Fruit fly (Drosophila melanogaster) whole organism, embryonic: ENCODE measurements around the gene Datp.

Experiments used
- BtbVII ChIP-seq: fragments of 200-800 bp; sonication (Bioruptor generic); optimal IDR thresholded peaks from 3 replicates; lab custom pipeline; 2017; ENCODE audit warnings: missing biosample characterization, mild to moderate bottlenecking, missing genetic modification characterization
- CG10321 ChIP-seq: fragments of 200-800 bp; sonication (Bioruptor generic); IDR thresholded peaks from 2 replicates; pipeline ENCODE4 v1.3.6; 2022; ENCODE audit warnings: missing biosample characterization, missing genetic modification characterization
- CG10366 ChIP-seq: fragments of 200-800 bp; sonication (Bioruptor generic); IDR thresholded peaks from 2 replicates; pipeline ENCODE4 v1.3.6; 2022; ENCODE audit warnings: missing biosample characterization, missing genetic modification characterization
- CG11085 ChIP-seq: fragments of 200-800 bp; sonication (Bioruptor generic); IDR thresholded peaks from 2 replicates; pipeline ENCODE4 v1.3.6; 2022; ENCODE audit warnings: missing biosample characterization, missing genetic modification characterization
- CG12236 ChIP-seq: fragments of 200-800 bp; sonication (Bioruptor generic); optimal IDR thresholded peaks from 2 replicates; lab custom pipeline; 2016; ENCODE audit warnings: missing biosample characterization, missing genetic modification characterization
- CG13624 ChIP-seq: fragments of 200-800 bp; sonication (Bioruptor generic); optimal IDR thresholded peaks from 2 replicates; lab custom pipeline; 2016; ENCODE audit warnings: missing biosample characterization, missing genetic modification characterization
- CG14710 ChIP-seq: fragments of 200-800 bp; sonication (Bioruptor generic); optimal IDR thresholded peaks from 3 replicates; lab custom pipeline; 2019; ENCODE audit warnings: missing biosample characterization, mild to moderate bottlenecking, missing genetic modification characterization, moderate library complexity
- CG16815 ChIP-seq: fragments of 200-800 bp; sonication (Bioruptor generic); optimal IDR thresholded peaks from 3 replicates; lab custom pipeline; 2017; ENCODE audit warnings: missing biosample characterization, mild to moderate bottlenecking, missing genetic modification characterization
- CG17328 ChIP-seq: fragments of 200-800 bp; sonication (Bioruptor generic); IDR thresholded peaks from 2 replicates; pipeline ENCODE4 v1.3.6; 2022; ENCODE audit warnings: missing biosample characterization, missing genetic modification characterization
- CG17359 ChIP-seq: fragments of 200-800 bp; sonication (Bioruptor generic); optimal IDR thresholded peaks from 3 replicates; lab custom pipeline; 2018; ENCODE audit warnings: missing biosample characterization, mild to moderate bottlenecking, missing genetic modification characterization, moderate library complexity
- CG17912 ChIP-seq: fragments of 200-800 bp; sonication (Bioruptor generic); optimal IDR thresholded peaks from 2 replicates; lab custom pipeline; 2018; ENCODE audit warnings: missing biosample characterization, mild to moderate bottlenecking, missing genetic modification characterization
- CG2116 ChIP-seq: fragments of 200-800 bp; sonication (Bioruptor generic); optimal IDR thresholded peaks from 3 replicates; lab custom pipeline; 2018; ENCODE audit warnings: missing biosample characterization, mild to moderate bottlenecking, missing genetic modification characterization
- CG31365 ChIP-seq: fragments of 200-800 bp; sonication (Bioruptor generic); optimal IDR thresholded peaks from 2 replicates; lab custom pipeline; 2018; ENCODE audit warnings: missing biosample characterization, mild to moderate bottlenecking, missing genetic modification characterization
- CG34224 ChIP-seq: fragments of 200-800 bp; sonication (Bioruptor generic); IDR thresholded peaks from 3 replicates; pipeline ENCODE4 v1.3.6; 2022; ENCODE audit warnings: missing biosample characterization, missing genetic modification characterization; ENCODE audit not compliant: partially characterized antibody
- CG34376 ChIP-seq: fragments of 200-800 bp; sonication (Bioruptor generic); optimal IDR thresholded peaks from 2 replicates; lab custom pipeline; 2018; ENCODE audit warnings: missing biosample characterization, mild to moderate bottlenecking, missing genetic modification characterization
- CG43689 ChIP-seq: fragments of 200-800 bp; sonication (Bioruptor generic); IDR thresholded peaks from 2 replicates; pipeline ENCODE4 v1.3.6; 2022; ENCODE audit warnings: missing biosample characterization, missing genetic modification characterization
- CG6765 ChIP-seq: fragments of 200-800 bp; sonication (Bioruptor generic); optimal IDR thresholded peaks from 3 replicates; lab custom pipeline; 2017; ENCODE audit warnings: missing biosample characterization, mild to moderate bottlenecking, missing genetic modification characterization
- CG6854 ChIP-seq: fragments of 200-800 bp; sonication (Bioruptor generic); optimal IDR thresholded peaks from 3 replicates; lab custom pipeline; 2017; ENCODE audit warnings: missing biosample characterization, mild to moderate bottlenecking, missing genetic modification characterization
- CG8290 ChIP-seq, 3 experiments: fragments of 200-800 bp; sonication (Bioruptor generic); optimal IDR thresholded peaks; 2 replicates each; lab custom pipeline; 2016 to 2019; ENCODE audit warnings: missing biosample characterization in 3 of 3, missing genetic modification characterization in 3 of 3, mild to moderate bottlenecking in 2 of 3, moderate library complexity in 1 of 3
- CG8944 ChIP-seq: fragments of 200-800 bp; sonication (Bioruptor generic); optimal IDR thresholded peaks from 3 replicates; lab custom pipeline; 2016; ENCODE audit warnings: missing biosample characterization, missing genetic modification characterization
- Ets65A ChIP-seq: fragments of 200-800 bp; sonication (Bioruptor generic); peaks from one replicate; lab custom pipeline; 2016; ENCODE audit warnings: missing biosample characterization, missing genetic modification characterization
- Gsc ChIP-seq: fragments of 200-800 bp; sonication (Bioruptor generic); IDR thresholded peaks from 2 replicates; pipeline ENCODE4 v1.3.6; 2022; ENCODE audit warnings: missing biosample characterization, missing genetic modification characterization
- H15 ChIP-seq: fragments of 200-800 bp; sonication (Bioruptor generic); IDR thresholded peaks from 3 replicates; pipeline ENCODE4 v1.3.6; 2022; ENCODE audit warnings: missing biosample characterization, missing genetic modification characterization
- MTF-1 ChIP-seq: fragments of 200-800 bp; sonication (Bioruptor generic); optimal IDR thresholded peaks from 2 replicates; lab custom pipeline; 2018; ENCODE audit warnings: missing biosample characterization, mild to moderate bottlenecking, missing genetic modification characterization, borderline replicate concordance
- Max ChIP-seq: fragments of 200-800 bp; sonication (Bioruptor generic); optimal IDR thresholded peaks from 2 replicates; lab custom pipeline; 2016; ENCODE audit warnings: missing biosample characterization, mild to moderate bottlenecking, missing genetic modification characterization
- Mes4 ChIP-seq: fragments of 200-800 bp; sonication (Bioruptor generic); optimal IDR thresholded peaks from 2 replicates; lab custom pipeline; 2016; ENCODE audit warnings: missing biosample characterization, missing genetic modification characterization
- Poxn ChIP-seq: fragments of 200-800 bp; sonication (Bioruptor generic); IDR thresholded peaks from 2 replicates; pipeline ENCODE4 v1.3.6; 2022; ENCODE audit warnings: missing biosample characterization, missing genetic modification characterization
- Scr ChIP-seq: fragments of 200-800 bp; sonication (Bioruptor generic); IDR thresholded peaks from 2 replicates; pipeline ENCODE4 v1.3.6; 2022; ENCODE audit warnings: missing biosample characterization, missing genetic modification characterization; ENCODE audit not compliant: partially characterized antibody
- Sox100B ChIP-seq: fragments of 200-800 bp; sonication (Bioruptor generic); optimal IDR thresholded peaks from 3 replicates; lab custom pipeline; 2018; ENCODE audit warnings: missing biosample characterization, mild to moderate bottlenecking, missing genetic modification characterization
- Sox102F ChIP-seq: fragments of 200-800 bp; sonication (Bioruptor generic); optimal IDR thresholded peaks from 2 replicates; lab custom pipeline; 2018; ENCODE audit warnings: missing biosample characterization, mild to moderate bottlenecking, missing genetic modification characterization, moderate library complexity
- Sry-δ ChIP-seq: fragments of 200-800 bp; sonication (Bioruptor generic); optimal IDR thresholded peaks from 2 replicates; lab custom pipeline; 2016; ENCODE audit warnings: missing biosample characterization, missing genetic modification characterization
- Usf ChIP-seq: fragments of 200-800 bp; sonication (Bioruptor generic); optimal IDR thresholded peaks from 2 replicates; lab custom pipeline; 2017; ENCODE audit warnings: missing genotype, missing biosample characterization, missing genetic modification characterization
- amos ChIP-seq: fragments of 200-800 bp; sonication (Bioruptor generic); IDR thresholded peaks from 2 replicates; pipeline ENCODE4 v1.3.6; 2022; ENCODE audit warnings: missing biosample characterization, missing genetic modification characterization; ENCODE audit not compliant: partially characterized antibody
- bcd ChIP-seq: fragments of 200-800 bp; sonication (Bioruptor generic); optimal IDR thresholded peaks from 2 replicates; lab custom pipeline; 2017; ENCODE audit warnings: missing biosample characterization, mild to moderate bottlenecking, missing genetic modification characterization
- cato ChIP-seq: fragments of 200-800 bp; sonication (Bioruptor generic); optimal IDR thresholded peaks from 2 replicates; lab custom pipeline; 2016; ENCODE audit warnings: missing biosample characterization, missing genetic modification characterization, borderline replicate concordance
- dysf ChIP-seq: fragments of 200-800 bp; sonication (Bioruptor generic); IDR thresholded peaks from 3 replicates; pipeline ENCODE4 v1.3.6; 2022; ENCODE audit warnings: missing biosample characterization, missing genetic modification characterization
- eve ChIP-seq, 2 experiments: fragments of >200 bp; optimal IDR thresholded peaks; 2 replicates each; lab custom pipeline; 2017; ENCODE audit warnings: missing biosample characterization in 2 of 2, missing genetic modification characterization in 2 of 2
- gro ChIP-seq: fragments of 200-800 bp; sonication (Bioruptor generic); optimal IDR thresholded peaks from 2 replicates; lab custom pipeline; 2016; ENCODE audit warnings: missing biosample characterization, missing genetic modification characterization
- jigr1 ChIP-seq: fragments of 200-800 bp; sonication (Bioruptor generic); IDR thresholded peaks from 3 replicates; pipeline ENCODE4 v1.3.6; 2022; ENCODE audit warnings: missing biosample characterization, missing genetic modification characterization
- kni ChIP-seq: fragments of 200-800 bp; sonication (Bioruptor generic); optimal IDR thresholded peaks from 3 replicates; lab custom pipeline; 2017; ENCODE audit warnings: mild to moderate bottlenecking, missing biosample characterization, missing genetic modification reagents, missing genetic modification characterization
- pho ChIP-seq: fragments of 200-800 bp; sonication (Bioruptor generic); optimal IDR thresholded peaks from 2 replicates; lab custom pipeline; 2016; ENCODE audit warnings: missing biosample characterization, missing genetic modification characterization
- psq ChIP-seq: fragments of 200-800 bp; sonication (Bioruptor generic); optimal IDR thresholded peaks from 2 replicates; lab custom pipeline; 2017; ENCODE audit warnings: missing biosample characterization, missing genetic modification characterization
- ro ChIP-seq: fragments of 200-800 bp; sonication (Bioruptor generic); IDR thresholded peaks from 2 replicates; pipeline ENCODE4 v1.3.6; 2022; ENCODE audit warnings: missing biosample characterization, missing genetic modification characterization
- sd ChIP-seq: fragments of 200-800 bp; sonication (Bioruptor generic); optimal IDR thresholded peaks from 3 replicates; lab custom pipeline; 2018; ENCODE audit warnings: missing biosample characterization, mild to moderate bottlenecking, missing genetic modification characterization, moderate library complexity
- sens ChIP-seq: fragments of 200-800 bp; sonication (Bioruptor generic); peaks from one replicate; lab custom pipeline; 2016; ENCODE audit warnings: missing biosample characterization, missing genetic modification characterization
- seq ChIP-seq: fragments of 200-800 bp; sonication (Bioruptor generic); IDR thresholded peaks from 2 replicates; pipeline ENCODE4 v1.3.6; 2022; ENCODE audit warnings: missing biosample characterization, missing genetic modification characterization
- sim ChIP-seq: fragments of 200-800 bp; sonication (Bioruptor generic); IDR thresholded peaks from 2 replicates; pipeline ENCODE4 v1.3.6; 2022; ENCODE audit warnings: missing biosample characterization, missing genetic modification characterization
- tin ChIP-seq: fragments of 200-800 bp; sonication (Bioruptor generic); optimal IDR thresholded peaks from 3 replicates; lab custom pipeline; 2016; ENCODE audit warnings: missing biosample characterization, missing genetic modification characterization
- tna ChIP-seq: fragments of 200-800 bp; sonication (Bioruptor generic); IDR thresholded peaks from 2 replicates; pipeline ENCODE4 v1.3.6; 2022; ENCODE audit warnings: missing biosample characterization, missing genetic modification characterization; ENCODE audit not compliant: partially characterized antibody
- ttk ChIP-seq: fragments of 200-800 bp; sonication (Bioruptor generic); IDR thresholded peaks from 2 replicates; pipeline ENCODE4 v2.1.2; 2022; ENCODE audit warnings: missing biosample characterization, missing genetic modification characterization
- vvl ChIP-seq: fragments of 200-800 bp; sonication (Bioruptor generic); IDR thresholded peaks from 2 replicates; pipeline ENCODE4 v1.3.6; 2022; ENCODE audit warnings: missing biosample characterization, missing genetic modification characterization

Datp gene

DNA sequence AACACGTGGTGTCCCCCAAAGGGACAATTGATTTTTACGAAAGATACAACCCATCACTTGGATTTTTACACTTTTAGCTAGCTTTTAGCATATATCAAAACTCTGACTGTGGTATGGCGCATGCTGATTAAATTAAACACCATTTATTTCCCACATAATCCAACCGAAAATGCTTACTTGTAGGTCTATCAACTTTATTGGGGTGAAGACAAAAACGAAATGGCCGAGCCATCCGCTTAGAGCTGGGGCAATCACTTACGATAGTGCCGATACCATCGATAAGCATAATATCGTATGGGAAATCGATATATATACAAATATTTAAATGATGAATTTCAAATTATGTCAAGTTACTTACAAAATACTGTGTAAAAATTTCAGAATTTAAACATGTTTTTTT is 41.3 kb downstream of the Datp start, which contains the start of gene RpS2 (continued):
- TF ChIP-seq CG12236 (no peak), dysf (GFP tag; lab: Robert Waterston, UW) (no peak), jigr1 (peak; percentile 18; the same call in 1 of the 3 replicates), sd (tag; lab: Kevin White, UChicago) (peak; percentile 84), CG10366 (GFP tag; lab: Robert Waterston, UW) (no peak), pho (GFP tag; lab: Kevin White, UChicago) (peak; percentile 31), gro (GFP tag; lab: Kevin White, UChicago) (peak; percentile 39), CG8290 (GFP tag; optimal IDR thresholded peaks at IDR 0.05; lab: Kevin White, UChicago) (peak; percentile 51), CG8290 (tag; optimal IDR thresholded peaks at IDR 0.05; lab: Kevin White, UChicago) (peak in 1 of 2 experiments; percentile 88), Mes4 (GFP tag; lab: Kevin White, UChicago) (peak; percentile 23), CG31365 (no peak), seq (peak; percentile 27; the same call in 1 of the 2 replicates), tna (GFP tag; lab: Robert Waterston, UW) (peak; percentile 97), CG6854 (GFP tag; lab: Kevin White, UChicago) (peak; percentile 26), Usf (GFP tag; lab: Kevin White, UChicago) (no peak), CG43689 (no peak), CG8944 (no peak), Sry-δ (GFP tag; lab: Kevin White, UChicago) (peak; percentile 90), CG17912 (peak; percentile 56), CG10321 (GFP tag; lab: Robert Waterston, UW) (no peak; the same call in 1 of the 2 replicates), Scr (GFP tag; lab: Robert Waterston, UW) (peak; percentile 99), CG34376 (peak; percentile 50), amos (GFP tag; lab: Robert Waterston, UW) (peak; percentile 100), H15 (GFP tag; lab: Robert Waterston, UW) (no peak), ttk (GFP tag; lab: Robert Waterston, UW) (no peak), CG17328 (GFP tag; lab: Robert Waterston, UW) (peak; percentile 60), bcd (peak; percentile 9), MTF-1 (GFP tag; lab: Kevin White, UChicago) (peak; percentile 2), eve (GFP tag; optimal IDR thresholded peaks at IDR 0.05; lab: Kevin White, UChicago) (no peak), tin (GFP tag; lab: Kevin White, UChicago) (no peak), sim (no peak), CG11085 (GFP tag; lab: Robert Waterston, UW) (no peak), Gsc (no peak), CG14710 (tag; lab: Kevin White, UChicago) (peak; percentile 57), vvl (GFP tag; lab: Robert Waterston, UW) (peak; percentile 69), CG2116 (GFP tag; lab: Kevin White, UChicago) (peak; percentile 94), Sox102F (GFP tag; lab: Kevin White, UChicago) (no peak), BtbVII (GFP tag; lab: Kevin White, UChicago) (no peak), CG16815 (GFP tag; lab: Kevin White, UChicago) (no peak), sens (GFP tag; lab: Kevin White, UChicago) (peak; percentile 91), Poxn (GFP tag; lab: Robert Waterston, UW) (no peak), CG6765 (GFP tag; lab: Kevin White, UChicago) (no peak), kni (GFP tag; lab: Kevin White, UChicago) (peak; percentile 38), psq (GFP tag; lab: Kevin White, UChicago) (no peak), CG34224 (GFP tag; lab: Robert Waterston, UW) (peak; percentile 99), Max (peak; percentile 42), cato (GFP tag; lab: Kevin White, UChicago) (no peak), CG17359 (tag; lab: Kevin White, UChicago) (peak; percentile 31), CG13624 (GFP tag; lab: Kevin White, UChicago) (peak; percentile 33), Sox100B (GFP tag; lab: Kevin White, UChicago) (peak; percentile 23), ro (no peak), Ets65A (GFP tag; lab: Kevin White, UChicago) (no peak)
